Worm (Caenorhabditis elegans) whole organism, L4 larva: ENCODE data around the gene tbc-19.
"Not testable (repeated sequence)": the region's sequence is repeated elsewhere in the genome, so short reads cannot be mapped to it uniquely, and the experiment has no call there.

ENCODE experiments used
- D1046.2 ChIP-seq: fragments of 200-800 bp; sonication (Bioruptor generic); IDR thresholded peaks from 2 replicates; pipeline ENCODE4 v1.3.6; 2022; ENCODE audit warnings: missing genetic modification characterization, missing compliant biosample characterization
- F10B5.3 ChIP-seq: sonication (generic microtip); optimal IDR thresholded peaks from 2 replicates; lab custom pipeline; 2016; ENCODE audit warnings: mild to moderate bottlenecking, missing genetic modification characterization, missing compliant biosample characterization
- F26F4.8 ChIP-seq: fragments of 200-800 bp; sonication (Bioruptor generic); conservative IDR thresholded peaks from 2 replicates; pipeline ENCODE4 v1.3.6; 2022; ENCODE audit warnings: missing genetic modification characterization, missing compliant biosample characterization
- F37D6.2 ChIP-seq: sonication (generic microtip); optimal IDR thresholded peaks from 2 replicates; lab custom pipeline; 2016; ENCODE audit warnings: mild to moderate bottlenecking, missing genetic modification characterization, missing compliant biosample characterization
- F44E2.7 ChIP-seq: fragments of 200-800 bp; sonication (Bioruptor generic); IDR thresholded peaks from 2 replicates; pipeline ENCODE4 v2.1.2; 2022; ENCODE audit warnings: missing genetic modification characterization, missing compliant biosample characterization
- T20F7.1 ChIP-seq: fragments of 200-800 bp; sonication (Bioruptor generic); optimal IDR thresholded peaks from 2 replicates; lab custom pipeline; 2018; ENCODE audit warnings: mild to moderate bottlenecking, missing genetic modification characterization, missing compliant biosample characterization
- T26A8.4 ChIP-seq: fragments of 200-800 bp; sonication (Bioruptor generic); IDR thresholded peaks from 2 replicates; pipeline ENCODE4 v1.3.6; 2022; ENCODE audit warnings: missing genetic modification characterization, missing compliant biosample characterization
- Y105C5A.15 ChIP-seq: fragments of 200-800 bp; sonication (Bioruptor generic); IDR thresholded peaks from 2 replicates; pipeline ENCODE4 v1.3.6; 2022; ENCODE audit warnings: missing genetic modification characterization, missing compliant biosample characterization
- Y48G9A.11 ChIP-seq: fragments of 200-800 bp; sonication (Bioruptor generic); IDR thresholded peaks from 2 replicates; pipeline ENCODE4 v1.3.6; 2022; ENCODE audit warnings: missing genetic modification reagents, missing genetic modification characterization, missing compliant biosample characterization
- ZK337.2 ChIP-seq: fragments of 200-800 bp; sonication (Bioruptor generic); IDR thresholded peaks from 2 replicates; pipeline ENCODE4 v1.3.6; 2022; ENCODE audit warnings: missing genetic modification reagents, missing genetic modification characterization, missing compliant biosample characterization
- aly-2 ChIP-seq: sonication (generic microtip); optimal IDR thresholded peaks from 2 replicates; lab custom pipeline; 2018; ENCODE audit warnings: missing biosample characterization, missing genetic modification characterization
- arid-1 ChIP-seq: fragments of 200-800 bp; sonication (Bioruptor generic); conservative IDR thresholded peaks from 2 replicates; pipeline ENCODE4 v1.3.6; 2022; ENCODE audit warnings: missing genetic modification reagents, missing genetic modification characterization, missing compliant biosample characterization
- ceh-20 ChIP-seq: fragments of 200-800 bp; sonication (Bioruptor generic); IDR thresholded peaks from 2 replicates; pipeline ENCODE4 v1.3.6; 2022; ENCODE audit warnings: missing genetic modification reagents, missing genetic modification characterization, missing compliant biosample characterization
- ceh-44 ChIP-seq: fragments of 200-800 bp; sonication (Bioruptor generic); IDR thresholded peaks from 2 replicates; pipeline ENCODE4 v1.3.6; 2022; ENCODE audit warnings: missing genetic modification reagents, missing genetic modification characterization, missing compliant biosample characterization
- ces-1 ChIP-seq: fragments of 150-350 bp; sonication (generic microtip); optimal IDR thresholded peaks from 4 replicates; lab custom pipeline; 2014; ENCODE audit warnings: missing biosample characterization, missing genetic modification reagents, missing genetic modification characterization
- ctbp-1 ChIP-seq: fragments of 200-800 bp; sonication (Bioruptor generic); IDR thresholded peaks from 2 replicates; pipeline ENCODE4 v1.3.6; 2022; ENCODE audit warnings: missing genetic modification reagents, missing genetic modification characterization, missing compliant biosample characterization
- dmd-6 ChIP-seq: fragments of 200-800 bp; sonication (Bioruptor generic); IDR thresholded peaks from 2 replicates; pipeline ENCODE4 v1.3.6; 2022; ENCODE audit warnings: missing genetic modification reagents, missing genetic modification characterization, missing compliant biosample characterization
- dmd-8 ChIP-seq: fragments of 200-800 bp; sonication (Bioruptor generic); IDR thresholded peaks from 2 replicates; pipeline ENCODE4 v1.3.6; 2022; ENCODE audit warnings: missing genetic modification characterization, missing compliant biosample characterization
- dmd-9 ChIP-seq: fragments of 200-800 bp; sonication (Bioruptor generic); IDR thresholded peaks from 2 replicates; pipeline ENCODE4 v1.3.6; 2022; ENCODE audit warnings: missing genetic modification reagents, missing genetic modification characterization, missing compliant biosample characterization
- egl-43 ChIP-seq: fragments of 200-800 bp; sonication (Bioruptor generic); IDR thresholded peaks from 2 replicates; pipeline ENCODE4 v1.3.6; 2022; ENCODE audit warnings: missing genetic modification reagents, missing genetic modification characterization, missing compliant biosample characterization
- hif-1 ChIP-seq, 2 experiments: sonication (generic microtip); optimal IDR thresholded peaks; 2 replicates each; lab custom pipeline; 2016 to 2017; ENCODE audit warnings: missing compliant biosample characterization in 2 of 2, missing genetic modification characterization in 2 of 2, missing genetic modification reagents in 2 of 2, missing genotype in 2 of 2, mild to moderate bottlenecking in 1 of 2
- hmg-1.1 ChIP-seq: fragments of 200-800 bp; sonication (Bioruptor generic); IDR thresholded peaks from 2 replicates; pipeline ENCODE4 v1.3.6; 2022; ENCODE audit warnings: missing genetic modification reagents, missing genetic modification characterization, missing compliant biosample characterization
- lim-7 ChIP-seq: fragments of 200-800 bp; sonication (Bioruptor generic); IDR thresholded peaks from 2 replicates; pipeline ENCODE4 v1.3.6; 2022; ENCODE audit warnings: missing genetic modification characterization, missing compliant biosample characterization
- lin-1 ChIP-seq: fragments of 200-800 bp; sonication (Bioruptor generic); IDR thresholded peaks from 2 replicates; pipeline ENCODE4 v1.3.6; 2022; ENCODE audit warnings: missing genetic modification reagents, missing genetic modification characterization, missing compliant biosample characterization
- lin-29 ChIP-seq: fragments of 200-800 bp; sonication (Bioruptor generic); IDR thresholded peaks from 2 replicates; pipeline ENCODE4 v1.3.6; 2022; ENCODE audit warnings: missing genetic modification reagents, missing genetic modification characterization, missing compliant biosample characterization
- lin-38 ChIP-seq: fragments of 200-800 bp; sonication (Bioruptor generic); IDR thresholded peaks from 2 replicates; pipeline ENCODE4 v1.3.6; 2022; ENCODE audit warnings: missing genetic modification reagents, missing genetic modification characterization, missing compliant biosample characterization
- lir-3 ChIP-seq: sonication (generic microtip); optimal IDR thresholded peaks from 2 replicates; lab custom pipeline; 2016; ENCODE audit warnings: mild to moderate bottlenecking, missing genetic modification characterization, missing compliant biosample characterization
- madf-5 ChIP-seq, 2 experiments: fragments of 200-800 bp; sonication (Bioruptor generic); IDR thresholded peaks; 2 replicates each; pipeline ENCODE4 v1.3.6; 2022; ENCODE audit warnings: missing compliant biosample characterization in 2 of 2, missing genetic modification characterization in 2 of 2
- madf-9 ChIP-seq: fragments of 200-800 bp; sonication (Bioruptor generic); conservative IDR thresholded peaks from 2 replicates; pipeline ENCODE4 v1.3.6; 2022; ENCODE audit warnings: missing genetic modification reagents, missing genetic modification characterization, missing compliant biosample characterization
- mdt-29 ChIP-seq: fragments of 200-800 bp; sonication (Bioruptor generic); IDR thresholded peaks from 2 replicates; pipeline ENCODE4 v1.3.6; 2022; ENCODE audit warnings: missing genetic modification reagents, missing genetic modification characterization, missing compliant biosample characterization
- mes-2 ChIP-seq: sonication (generic microtip); optimal IDR thresholded peaks from 2 replicates; lab custom pipeline; 2016; ENCODE audit warnings: missing genotype, mild to moderate bottlenecking, missing genetic modification characterization, missing compliant biosample characterization; ENCODE audit not compliant: poor library complexity, severe bottlenecking
- mxl-2 ChIP-seq: fragments of 200-800 bp; sonication (Bioruptor generic); conservative IDR thresholded peaks from 2 replicates; pipeline ENCODE4 v1.3.6; 2022; ENCODE audit warnings: missing genetic modification reagents, missing genetic modification characterization, missing compliant biosample characterization
- nhr-41 ChIP-seq: fragments of 200-800 bp; sonication (Bioruptor generic); IDR thresholded peaks from 2 replicates; pipeline ENCODE4 v1.3.6; 2022; ENCODE audit warnings: missing genetic modification reagents, missing genetic modification characterization, missing compliant biosample characterization
- nhr-42 ChIP-seq: fragments of 200-800 bp; sonication (Bioruptor generic); IDR thresholded peaks from 2 replicates; pipeline ENCODE4 v1.3.6; 2022; ENCODE audit warnings: missing genetic modification characterization, missing compliant biosample characterization
- pha-4 ChIP-seq, 2 experiments: fragments of 150-350 bp in 1 of 2; fragments of 200-800 bp in 1 of 2; sonication (Bioruptor generic) in 1 of 2; IDR thresholded peaks in 1 of 2; optimal IDR thresholded peaks in 1 of 2; 2 replicates each; pipeline versions ENCODE4 v1.3.6 to Lab custom; 2014 to 2022; ENCODE audit warnings: missing genetic modification characterization in 2 of 2, missing genetic modification reagents in 2 of 2, missing biosample characterization in 1 of 2, missing compliant biosample characterization in 1 of 2
- php-3 ChIP-seq: fragments of 200-800 bp; sonication (Bioruptor generic); IDR thresholded peaks from 2 replicates; pipeline ENCODE4 v1.3.6; 2022; ENCODE audit warnings: missing genetic modification reagents, missing genetic modification characterization, missing compliant biosample characterization
- rbr-2 ChIP-seq: sonication (generic microtip); optimal IDR thresholded peaks from 2 replicates; lab custom pipeline; 2016; ENCODE audit warnings: missing genotype, missing genetic modification characterization, missing compliant biosample characterization
- saeg-2 ChIP-seq: fragments of 200-800 bp; sonication (Bioruptor generic); IDR thresholded peaks from 2 replicates; pipeline ENCODE4 v1.3.6; 2022; ENCODE audit warnings: missing genetic modification reagents, missing genetic modification characterization, missing compliant biosample characterization
- set-16 ChIP-seq: fragments of 200-800 bp; sonication (Bioruptor generic); IDR thresholded peaks from 2 replicates; pipeline ENCODE4 v1.3.6; 2022; ENCODE audit warnings: missing genetic modification reagents, missing genetic modification characterization, missing compliant biosample characterization
- snpc-1.2 ChIP-seq: fragments of 200-800 bp; sonication (Bioruptor generic); IDR thresholded peaks from 2 replicates; pipeline ENCODE4 v1.3.6; 2022; ENCODE audit warnings: missing genetic modification reagents, missing genetic modification characterization, missing compliant biosample characterization
- spr-3 ChIP-seq: fragments of 200-800 bp; sonication (Bioruptor generic); optimal IDR thresholded peaks from 2 replicates; lab custom pipeline; 2018; ENCODE audit warnings: mild to moderate bottlenecking, missing genetic modification characterization, missing compliant biosample characterization
- tra-1 ChIP-seq: fragments of 200-800 bp; sonication (Bioruptor generic); IDR thresholded peaks from 2 replicates; pipeline ENCODE4 v1.3.6; 2022; ENCODE audit warnings: missing genetic modification reagents, missing genetic modification characterization, missing compliant biosample characterization
- unc-130 ChIP-seq: sonication (generic microtip); optimal IDR thresholded peaks from 2 replicates; lab custom pipeline; 2016; ENCODE audit warnings: missing genetic modification reagents, missing genetic modification characterization, missing compliant biosample characterization
- vab-7 ChIP-seq: fragments of 200-800 bp; sonication (Bioruptor generic); IDR thresholded peaks from 2 replicates; pipeline ENCODE4 v1.3.6; 2022; ENCODE audit warnings: missing genetic modification reagents, missing genetic modification characterization, missing compliant biosample characterization
- zfp-3 ChIP-seq: fragments of 200-800 bp; sonication (Bioruptor generic); conservative IDR thresholded peaks from 2 replicates; pipeline ENCODE4 v1.3.6; 2022; ENCODE audit warnings: missing genetic modification reagents, missing genetic modification characterization, missing compliant biosample characterization

tbc-19 gene

DNA sequence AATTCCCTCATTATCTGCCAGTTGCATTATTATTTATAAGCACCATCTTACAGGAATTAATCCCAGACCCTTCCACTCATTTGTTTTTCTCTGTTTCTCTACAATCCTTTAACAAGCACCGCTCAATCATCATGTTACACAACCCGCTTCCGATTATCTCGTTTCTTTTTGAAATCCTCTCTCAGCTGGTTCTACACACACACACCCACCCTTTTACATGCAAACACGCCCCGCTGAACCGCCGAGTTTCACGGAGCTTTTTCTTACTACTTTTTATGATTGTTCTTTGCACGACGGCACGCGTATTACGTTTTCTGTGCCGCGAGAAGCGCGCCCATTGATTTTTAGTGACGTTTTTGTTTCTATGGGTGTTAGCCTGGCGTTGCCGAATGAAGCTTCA lies 38.5 kb downstream of the tbc-19 start (continued):
- no peak for TF ChIP-seq T20F7.1 (GFP tag; lab: Kevin White, UChicago)
- TF ChIP-seq lir-3 (tag; lab: Kevin White, UChicago) = no peak
- TF ChIP-seq rbr-2 (tag; lab: Kevin White, UChicago) = peak; percentile 42
- TF ChIP-seq F37D6.2 = no peak
- no peak for TF ChIP-seq php-3 (GFP tag; lab: Robert Waterston, UW)
- TF ChIP-seq set-16 = no peak
- TF ChIP-seq hif-1 (tag; optimal IDR thresholded peaks at IDR 0.05; lab: Kevin White, UChicago) = peak in 1 of 2 experiments; percentile 54
- no peak for TF ChIP-seq ces-1 (GFP tag; lab: Kevin White, UChicago)
- TF ChIP-seq unc-130 (GFP tag; lab: Kevin White, UChicago) = no peak
- TF ChIP-seq Y48G9A.11 = no peak
- TF ChIP-seq aly-2 (tag; lab: Kevin White, UChicago) = no peak
- TF ChIP-seq ZK337.2 (GFP tag; lab: Robert Waterston, UW) = no peak
- TF ChIP-seq dmd-8 (GFP tag; lab: Robert Waterston, UW) = no peak
- TF ChIP-seq F26F4.8 (GFP tag; lab: Robert Waterston, UW) = no peak
- TF ChIP-seq Y105C5A.15 (GFP tag; lab: Robert Waterston, UW) = no peak
- TF ChIP-seq spr-3 (GFP tag; lab: Kevin White, UChicago) = no peak
- no peak for TF ChIP-seq F10B5.3 (tag; lab: Kevin White, UChicago)
- TF ChIP-seq ceh-44 (GFP tag; lab: Robert Waterston, UW) = no peak

DNA sequence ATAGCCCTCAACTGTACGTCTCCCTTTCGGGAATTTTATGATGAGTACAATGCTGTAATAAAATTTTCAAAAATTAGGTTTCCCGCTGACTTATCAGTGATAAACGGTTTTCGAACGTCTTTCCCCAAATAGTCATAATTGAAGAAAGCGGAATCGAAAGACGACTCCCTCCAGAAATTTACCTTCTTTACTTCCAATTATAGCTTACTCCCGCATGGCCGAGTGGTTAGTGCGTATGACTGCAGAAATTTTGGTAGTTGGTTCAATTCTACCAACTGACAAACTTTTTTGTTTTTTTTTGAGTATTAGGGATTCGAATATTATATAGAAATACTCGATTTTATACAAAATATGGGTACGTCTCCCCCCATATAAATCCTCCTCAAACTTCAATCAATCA lies 39.2 kb downstream of the tbc-19 start:
- TF ChIP-seq madf-5 (GFP tag; IDR thresholded peaks at IDR 0.05; lab: Robert Waterston, UW) (peak; percentile 77 to 83; a peak in 3 of 4 replicates), arid-1 (GFP tag; lab: Robert Waterston, UW) (peak; percentile 75), lin-29 (GFP tag; lab: Robert Waterston, UW) (peak; percentile 33; the same call in 1 of the 2 replicates), ctbp-1 (GFP tag; lab: Robert Waterston, UW) (peak; percentile 68; the same call in 1 of the 2 replicates), T26A8.4 (GFP tag; lab: Robert Waterston, UW) (peak; percentile 81), dmd-9 (peak; percentile 86), mdt-29 (GFP tag; lab: Robert Waterston, UW) (peak; percentile 62; the same call in 1 of the 2 replicates), hmg-1.1 (GFP tag; lab: Robert Waterston, UW) (peak; percentile 32; the same call in 1 of the 2 replicates), dmd-8 (GFP tag; lab: Robert Waterston, UW) (peak; percentile 90), egl-43 (peak; percentile 90), zfp-3 (GFP tag; lab: Robert Waterston, UW) (0 out of 2 replicates have a peak, but pooled peaks have one; percentile 54), F44E2.7 (GFP tag; lab: Robert Waterston, UW) (peak; percentile 76; the same call in 1 of the 2 replicates), pha-4 (GFP tag; IDR thresholded peaks at IDR 0.05; lab: Robert Waterston, UW) (peak; percentile 93), vab-7 (GFP tag; lab: Robert Waterston, UW) (peak; percentile 72), dmd-6 (GFP tag; lab: Robert Waterston, UW) (peak; percentile 52; the same call in 1 of the 2 replicates), Y105C5A.15 (GFP tag; lab: Robert Waterston, UW) (peak; percentile 62; the same call in 1 of the 2 replicates), mxl-2 (GFP tag; lab: Robert Waterston, UW) (0 out of 2 replicates have a peak, but pooled peaks have one; percentile 48), snpc-1.2 (peak; percentile 89), saeg-2 (GFP tag; lab: Robert Waterston, UW) (peak; percentile 47; the same call in 1 of the 2 replicates), ceh-20 (GFP tag; lab: Robert Waterston, UW) (peak; percentile 48; the same call in 1 of the 2 replicates), nhr-42 (GFP tag; lab: Robert Waterston, UW) (peak; percentile 38; the same call in 1 of the 2 replicates), lin-1 (GFP tag; lab: Robert Waterston, UW) (peak; percentile 81), lin-38 (GFP tag; lab: Robert Waterston, UW) (peak; percentile 74), nhr-41 (GFP tag; lab: Robert Waterston, UW) (peak; percentile 87), F26F4.8 (GFP tag; lab: Robert Waterston, UW) (peak; percentile 94), ZK337.2 (GFP tag; lab: Robert Waterston, UW) (peak; percentile 52; the same call in 1 of the 2 replicates), tra-1 (GFP tag; lab: Robert Waterston, UW) (peak; percentile 93), php-3 (GFP tag; lab: Robert Waterston, UW) (peak; percentile 76), Y48G9A.11 (peak; percentile 75), mes-2 (tag; lab: Kevin White, UChicago) (peak; percentile 24), lim-7 (GFP tag; lab: Robert Waterston, UW) (peak; percentile 96), D1046.2 (0 out of 2 replicates have a peak, but pooled peaks have one; percentile 51), madf-9 (GFP tag; lab: Robert Waterston, UW) (peak; percentile 68)
- TF ChIP-seq pha-4 (tag; optimal IDR thresholded peaks at IDR 0.05; lab: Kevin White, UChicago) = not testable (repeated sequence)
